Worm (Caenorhabditis elegans): ENCODE results near the gene sgo-1.

sgo-1 gene

ce11 chrIV:7829275-7829938 is 33.1 kb upstream of the sgo-1 start, which contains the start of gene C06A6.4:
TSS of gene C06A6.4 (minus strand) at chrIV:7829298.
- no peak for TF ChIP-seq cog-1 (tag; optimal IDR thresholded peaks at IDR 0.05)

- TF ChIP-seq tab-1 (GFP tag; IDR thresholded peaks at IDR 0.05): no peak
- no peak for TF ChIP-seq klf-2 (GFP tag; conservative IDR thresholded peaks at IDR 0.05)
These were observed 28.4 kb upstream of the sgo-1 start for ce11 chrIV:7824649-7825048.

- TF ChIP-seq ztf-29 (GFP tag; IDR thresholded peaks at IDR 0.05) (no peak), cog-1 (tag; optimal IDR thresholded peaks at IDR 0.05) (no peak), ztf-23 (GFP tag; IDR thresholded peaks at IDR 0.05) (no peak)
These were observed 26.2 kb upstream of the sgo-1 start, which contains the start of gene T14A8.2 for ce11 chrIV:7822524-7822923. TSS of gene T14A8.2 (minus strand) at chrIV:7822624.

ce11 chrIV:7817852-7818251 is 21.6 kb upstream of the sgo-1 start, which contains the start of gene ric-3:
TSS of gene ric-3 (plus strand) at chrIV:7818251.
- peak; percentile 60 for TF ChIP-seq cog-1 (tag; optimal IDR thresholded peaks at IDR 0.05)
- TF ChIP-seq tab-1 (GFP tag; IDR thresholded peaks at IDR 0.05): no peak
- no peak for TF ChIP-seq klf-2 (GFP tag; conservative IDR thresholded peaks at IDR 0.05)

ce11 chrIV:7816402-7817102 is 20.3 kb upstream of the sgo-1 start:
- TF ChIP-seq med-1 (GFP tag; optimal IDR thresholded peaks at IDR 0.05; ENCODE audit: insufficient read depth) (no peak), T22C8.4 (GFP tag; IDR thresholded peaks at IDR 0.05) (no peak), klf-2 (GFP tag; conservative IDR thresholded peaks at IDR 0.05) (no peak), flt-1 (GFP tag; IDR thresholded peaks at IDR 0.05) (no peak), ztf-23 (GFP tag; IDR thresholded peaks at IDR 0.05) (no peak)

ce11 chrIV:7815683-7816183 is 19.5 kb upstream of the sgo-1 start, which contains the start of gene cdgs-1:
TSS of gene cdgs-1 (minus strand) at chrIV:7815733.
- TF ChIP-seq cog-1 (tag; optimal IDR thresholded peaks at IDR 0.05) (no peak), klf-2 (GFP tag; conservative IDR thresholded peaks at IDR 0.05) (no peak), ztf-23 (GFP tag; IDR thresholded peaks at IDR 0.05) (no peak), tab-1 (GFP tag; IDR thresholded peaks at IDR 0.05) (no peak), med-1 (GFP tag; optimal IDR thresholded peaks at IDR 0.05; ENCODE audit: insufficient read depth) (no peak), flt-1 (GFP tag; IDR thresholded peaks at IDR 0.05) (no peak), ztf-29 (GFP tag; IDR thresholded peaks at IDR 0.05) (no peak), T22C8.4 (GFP tag; IDR thresholded peaks at IDR 0.05) (no peak), ref-1 (GFP tag; conservative IDR thresholded peaks at IDR 0.05) (no peak)

DNA sequence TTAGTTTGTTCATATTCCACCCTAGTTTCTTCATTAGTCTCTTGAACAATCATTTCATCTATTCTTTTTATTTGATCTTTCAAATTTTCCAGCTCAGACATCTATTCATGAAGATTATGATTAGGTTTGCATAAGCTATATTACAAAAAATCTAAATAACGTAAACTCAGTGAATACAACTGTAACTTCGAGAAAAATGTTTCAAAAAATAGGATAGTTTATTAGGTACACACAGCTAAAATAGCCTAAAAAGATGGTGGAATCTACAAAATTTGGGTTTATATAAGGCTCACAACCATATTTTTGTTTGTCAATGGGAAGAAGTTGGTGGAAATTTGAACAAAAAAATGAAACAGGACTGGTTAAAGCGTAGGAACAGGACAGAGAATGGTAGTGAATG is 16.4 kb upstream of the sgo-1 start, which contains the start of gene zgpa-1:
Gene zgpa-1, minus strand, starts transcription at position 101 of the 400 bp plus-strand sequence.
- TF ChIP-seq tab-1 (GFP tag; IDR thresholded peaks at IDR 0.05): no peak
- TF ChIP-seq ztf-23 (GFP tag; IDR thresholded peaks at IDR 0.05): no peak
- TF ChIP-seq T22C8.4 (GFP tag; IDR thresholded peaks at IDR 0.05): no peak
- TF ChIP-seq ref-1 (GFP tag; conservative IDR thresholded peaks at IDR 0.05): no peak

DNA sequence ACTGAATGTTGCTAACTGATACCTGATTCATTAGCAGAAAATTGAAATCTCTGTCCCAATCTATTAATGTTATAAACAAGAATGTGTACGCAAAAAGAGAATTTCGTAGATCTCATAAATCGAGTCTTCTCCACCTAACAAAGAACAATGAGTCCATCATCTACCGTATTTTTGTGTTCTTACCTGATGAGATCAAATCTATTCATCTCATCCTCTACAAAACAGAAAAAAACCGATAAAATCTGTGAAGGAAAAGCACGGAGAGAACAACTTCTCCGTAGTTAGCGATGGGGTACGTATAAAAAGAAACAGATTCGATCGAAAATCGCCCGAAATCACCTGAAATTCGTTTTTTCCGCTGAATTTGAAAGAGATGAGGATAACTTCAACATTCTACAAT is 12.3 kb upstream of the sgo-1 start, which contains the start of gene C33H5.1:
Gene C33H5.1, plus strand, starts transcription at position 330 of the 400 bp plus-strand sequence.
- TF ChIP-seq T22C8.4 (GFP tag; IDR thresholded peaks at IDR 0.05) (no peak), cog-1 (tag; optimal IDR thresholded peaks at IDR 0.05) (no peak), klf-2 (GFP tag; conservative IDR thresholded peaks at IDR 0.05) (no peak), tab-1 (GFP tag; IDR thresholded peaks at IDR 0.05) (no peak), ztf-23 (GFP tag; IDR thresholded peaks at IDR 0.05) (no peak), ztf-29 (GFP tag; IDR thresholded peaks at IDR 0.05) (no peak), ref-1 (GFP tag; conservative IDR thresholded peaks at IDR 0.05) (no peak), flt-1 (GFP tag; IDR thresholded peaks at IDR 0.05) (no peak), med-1 (GFP tag; optimal IDR thresholded peaks at IDR 0.05; ENCODE audit: insufficient read depth) (no peak)

- TF ChIP-seq ref-1 (GFP tag; conservative IDR thresholded peaks at IDR 0.05) (no peak), klf-2 (GFP tag; conservative IDR thresholded peaks at IDR 0.05) (no peak), ztf-29 (GFP tag; IDR thresholded peaks at IDR 0.05) (no peak), ztf-23 (GFP tag; IDR thresholded peaks at IDR 0.05) (no peak), T22C8.4 (GFP tag; IDR thresholded peaks at IDR 0.05) (no peak), med-1 (GFP tag; optimal IDR thresholded peaks at IDR 0.05; ENCODE audit: insufficient read depth) (no peak), flt-1 (GFP tag; IDR thresholded peaks at IDR 0.05) (no peak), tab-1 (GFP tag; IDR thresholded peaks at IDR 0.05) (no peak), cog-1 (tag; optimal IDR thresholded peaks at IDR 0.05) (no peak)
These were observed 8.5 kb upstream of the sgo-1 start, which contains the start of gene C33H5.2 for ce11 chrIV:7804740-7805139. TSS of gene C33H5.2 (plus strand) at chrIV:7805040.

DNA sequence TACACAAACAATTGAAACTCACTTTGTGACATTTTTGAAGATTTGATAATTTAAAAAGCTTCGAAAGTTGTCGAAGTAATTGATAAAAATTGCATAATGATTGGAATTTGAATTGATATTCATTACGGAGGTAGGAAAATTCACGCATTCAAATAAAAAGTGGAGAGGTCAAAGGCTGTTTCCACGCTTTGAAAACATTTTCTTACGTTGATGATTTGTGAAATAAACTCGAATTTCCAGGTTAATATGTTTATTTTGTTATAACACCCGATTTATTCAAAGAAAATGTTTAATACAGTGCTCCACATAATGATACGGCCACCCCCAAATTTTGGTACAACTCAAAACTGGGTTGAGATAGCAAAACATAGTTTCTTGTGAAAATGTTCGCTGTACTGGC is 7.0 kb upstream of the sgo-1 start, which contains the start of gene C33H5.16:
Gene C33H5.16, minus strand, starts transcription at position 101 of the 400 bp plus-strand sequence.
- no peak for TF ChIP-seq cog-1 (tag; optimal IDR thresholded peaks at IDR 0.05)
- TF ChIP-seq ztf-29 (GFP tag; IDR thresholded peaks at IDR 0.05): no peak

- TF ChIP-seq med-1 (GFP tag; optimal IDR thresholded peaks at IDR 0.05; ENCODE audit: insufficient read depth) (no peak), ztf-23 (GFP tag; IDR thresholded peaks at IDR 0.05) (no peak), tab-1 (GFP tag; IDR thresholded peaks at IDR 0.05) (no peak)
These were observed 4.1 kb upstream of the sgo-1 start for ce11 chrIV:7800338-7800737.

Data from whole organism, midembryonic.